Fruit fly (Drosophila melanogaster): ENCODE data around the gene CG1677.
A peak's percentile ranks its signal among the peaks of the same experiment; 100 is the strongest.

The CG1677 gene

dm6 chrX:7241985-7242627 is 163.5 kb downstream of the CG1677 start (continued):
- peak; percentile 76 for TF ChIP-seq Lhr (GFP tag; optimal IDR thresholded peaks at IDR 0.05)
- TF ChIP-seq pfk (GFP tag; optimal IDR thresholded peaks at IDR 0.05), result peak; percentile 69
- peak; percentile 39 for TF ChIP-seq CG17186 (GFP tag; optimal IDR thresholded peaks at IDR 0.05)
- TF ChIP-seq Bgb (GFP tag; IDR thresholded peaks at IDR 0.05; ENCODE audit: partially characterized antibody), result no peak
- peak; percentile 91 for TF ChIP-seq Nf-YB (GFP tag; optimal IDR thresholded peaks at IDR 0.05)
- peak; percentile 82 for TF ChIP-seq CG11085 (GFP tag; IDR thresholded peaks at IDR 0.05)
- TF ChIP-seq Chrac-16 (GFP tag; optimal IDR thresholded peaks at IDR 0.05), result peak; percentile 59
- peak; percentile 92 for TF ChIP-seq CG7987 (GFP tag; optimal IDR thresholded peaks at IDR 0.05)
- peak; percentile 68 for TF ChIP-seq CG3847 (GFP tag; IDR thresholded peaks at IDR 0.05)
- peak; percentile 57 to 72 for TF ChIP-seq Pdp1 (GFP tag; optimal IDR thresholded peaks at IDR 0.05)
- TF ChIP-seq CG6791 (GFP tag; IDR thresholded peaks at IDR 0.05; ENCODE audit: partially characterized antibody), result no peak
- TF ChIP-seq CG9797 (GFP tag; optimal IDR thresholded peaks at IDR 0.05), result peak; percentile 18
- TF ChIP-seq CG7963 (GFP tag; IDR thresholded peaks at IDR 0.05; ENCODE audit: partially characterized antibody), result no peak
- TF ChIP-seq CG10321 (GFP tag; IDR thresholded peaks at IDR 0.05), result peak; percentile 58; the same call in 1 of the 2 replicates
- peak; percentile 71 for TF ChIP-seq nau (GFP tag; optimal IDR thresholded peaks at IDR 0.05)
- peak; percentile 54 for TF ChIP-seq Aef1 (GFP tag; IDR thresholded peaks at IDR 0.05)
- TF ChIP-seq CG14441 (GFP tag; IDR thresholded peaks at IDR 0.05), result peak; percentile 70
- TF ChIP-seq dan (GFP tag; IDR thresholded peaks at IDR 0.05), result no peak
- TF ChIP-seq Oli (tag; optimal IDR thresholded peaks at IDR 0.05), result peak; percentile 74
- TF ChIP-seq seq (GFP tag; IDR thresholded peaks at IDR 0.05), result peak; percentile 49
- peak; percentile 67 for TF ChIP-seq CG12219 (GFP tag; optimal IDR thresholded peaks at IDR 0.05)
- TF ChIP-seq gcm2 (GFP tag; optimal IDR thresholded peaks at IDR 0.05), result peak; percentile 57

All from whole organism, embryonic.